Fruit fly (Drosophila melanogaster) whole organism, adult: Measurements from ENCODE around the gene strat.

ENCODE experiments used
- CG11617 ChIP-seq: fragments of 200-800 bp; sonication (Bioruptor generic); optimal IDR thresholded peaks from 2 replicates; lab custom pipeline; 2017; ENCODE audit warnings: mild to moderate bottlenecking, missing biosample characterization, missing genetic modification reagents, missing genetic modification characterization
- CG12768 ChIP-seq: fragments of 200-800 bp; sonication (Bioruptor generic); optimal IDR thresholded peaks from 2 replicates; lab custom pipeline; 2017; ENCODE audit warnings: missing biosample characterization, missing genetic modification characterization, mild to moderate bottlenecking, moderate library complexity, missing genetic modification reagents
- CG14711 ChIP-seq: fragments of 200-800 bp; sonication (Bioruptor generic); optimal IDR thresholded peaks from 2 replicates; lab custom pipeline; 2018; ENCODE audit warnings: missing biosample characterization, mild to moderate bottlenecking, missing genetic modification characterization, moderate library complexity
- CG1620 ChIP-seq: fragments of 200-800 bp; sonication (Bioruptor generic); optimal IDR thresholded peaks from 2 replicates; lab custom pipeline; 2016; ENCODE audit warnings: missing biosample characterization, missing genetic modification characterization
- CG33017 ChIP-seq: fragments of 200-800 bp; sonication (Bioruptor generic); optimal IDR thresholded peaks from 2 replicates; lab custom pipeline; 2018; ENCODE audit warnings: missing biosample characterization, mild to moderate bottlenecking, missing genetic modification characterization, moderate library complexity
- CG5204 ChIP-seq: fragments of 200-800 bp; sonication (Bioruptor generic); optimal IDR thresholded peaks from 2 replicates; lab custom pipeline; 2016; ENCODE audit warnings: missing biosample characterization, missing genetic modification characterization
- CG7045 ChIP-seq: fragments of 200-800 bp; sonication (Bioruptor generic); optimal IDR thresholded peaks from 2 replicates; lab custom pipeline; 2017; ENCODE audit warnings: missing biosample characterization, mild to moderate bottlenecking, missing genetic modification characterization
- CG7101 ChIP-seq: fragments of 200-800 bp; sonication (Bioruptor generic); optimal IDR thresholded peaks from 2 replicates; lab custom pipeline; 2018; ENCODE audit warnings: missing biosample characterization, mild to moderate bottlenecking, missing genetic modification characterization, moderate library complexity
- Clk ChIP-seq: fragments of 200-800 bp; sonication (Bioruptor generic); optimal IDR thresholded peaks from 2 replicates; lab custom pipeline; 2017; ENCODE audit warnings: missing biosample characterization, missing genetic modification characterization
- Crg-1 ChIP-seq: fragments of 200-800 bp; sonication (Bioruptor generic); optimal IDR thresholded peaks from 2 replicates; lab custom pipeline; 2016; ENCODE audit warnings: missing biosample characterization, missing genetic modification characterization
- Hr96 ChIP-seq: fragments of 200-800 bp; sonication (Bioruptor generic); optimal IDR thresholded peaks from 2 replicates; lab custom pipeline; 2016; ENCODE audit warnings: missing biosample characterization, missing genetic modification characterization
- Mnt ChIP-seq: fragments of 200-800 bp; sonication (Bioruptor generic); optimal IDR thresholded peaks from 2 replicates; lab custom pipeline; 2016; ENCODE audit warnings: missing biosample characterization, mild to moderate bottlenecking, missing genetic modification characterization
- bab1 ChIP-seq: fragments of 200-800 bp; sonication (Bioruptor generic); optimal IDR thresholded peaks from 3 replicates; lab custom pipeline; 2019; ENCODE audit warnings: missing biosample characterization, mild to moderate bottlenecking, missing genetic modification characterization, moderate library complexity
- cic ChIP-seq: fragments of 200-800 bp; sonication (Bioruptor generic); optimal IDR thresholded peaks from 2 replicates; lab custom pipeline; 2017; ENCODE audit warnings: missing biosample characterization, mild to moderate bottlenecking, missing genetic modification characterization, moderate library complexity
- cnc ChIP-seq, 2 experiments: fragments of >200 bp; optimal IDR thresholded peaks; 2 replicates each; lab custom pipeline; 2017
- kay ChIP-seq: fragments of 200-800 bp; sonication (Bioruptor generic); peaks from one replicate; lab custom pipeline; 2016; ENCODE audit warnings: missing biosample characterization, missing genetic modification characterization, borderline replicate concordance
- ovo ChIP-seq: fragments of 200-800 bp; sonication (Bioruptor generic); optimal IDR thresholded peaks from 2 replicates; lab custom pipeline; 2016; ENCODE audit warnings: missing biosample characterization, missing genetic modification characterization
- pad ChIP-seq: fragments of 200-800 bp; sonication (Bioruptor generic); optimal IDR thresholded peaks from 3 replicates; lab custom pipeline; 2017; ENCODE audit warnings: missing biosample characterization, missing genetic modification characterization, mild to moderate bottlenecking, moderate library complexity, missing genetic modification reagents
- tj ChIP-seq: fragments of 200-800 bp; sonication (Bioruptor generic); optimal IDR thresholded peaks from 3 replicates; lab custom pipeline; 2017; ENCODE audit warnings: missing biosample characterization, mild to moderate bottlenecking, missing genetic modification characterization, moderate library complexity
- toe ChIP-seq: fragments of 200-800 bp; sonication (Bioruptor generic); optimal IDR thresholded peaks from 2 replicates; lab custom pipeline; 2016; ENCODE audit warnings: missing biosample characterization, missing genetic modification characterization

strat gene

dm6 chr2L:8279400-8280065 is 40.6 kb upstream of the strat start:
- TF ChIP-seq toe (GFP tag; lab: Kevin White, UChicago) (no peak), CG14711 (tag; lab: Kevin White, UChicago) (no peak), CG7045 (no peak), kay (GFP tag; lab: Kevin White, UChicago) (no peak), CG11617 (no peak), Hr96 (GFP tag; lab: Kevin White, UChicago) (no peak)

dm6 chr2L:8280225-8280624 is 39.9 kb upstream of the strat start:
- TF ChIP-seq pad (GFP tag; lab: Kevin White, UChicago), result no peak
- no peak for TF ChIP-seq CG11617
- no peak for TF ChIP-seq Hr96 (GFP tag; lab: Kevin White, UChicago)
- TF ChIP-seq CG7101 (tag; lab: Kevin White, UChicago), result no peak
- TF ChIP-seq CG12768, result no peak
- no peak for TF ChIP-seq CG5204 (GFP tag; lab: Kevin White, UChicago)
- no peak for TF ChIP-seq toe (GFP tag; lab: Kevin White, UChicago)
- TF ChIP-seq CG7045, result no peak
- no peak for TF ChIP-seq kay (GFP tag; lab: Kevin White, UChicago)
- TF ChIP-seq CG14711 (tag; lab: Kevin White, UChicago), result no peak
- no peak for TF ChIP-seq tj (GFP tag; lab: Kevin White, UChicago)
- no peak for TF ChIP-seq Clk (GFP tag; lab: Kevin White, UChicago)
- TF ChIP-seq bab1 (GFP tag; lab: Kevin White, UChicago), result no peak
- no peak for TF ChIP-seq CG1620 (GFP tag; lab: Kevin White, UChicago)
- no peak for TF ChIP-seq CG33017 (tag; lab: Kevin White, UChicago)
- TF ChIP-seq Mnt (GFP tag; lab: Kevin White, UChicago), result no peak
- TF ChIP-seq Crg-1 (GFP tag; lab: Kevin White, UChicago), result no peak
- no peak for TF ChIP-seq cic (GFP tag; lab: Kevin White, UChicago)
- TF ChIP-seq cnc (optimal IDR thresholded peaks at IDR 0.05; lab: Kevin White, UChicago), result no peak

- no peak for TF ChIP-seq Clk (GFP tag; lab: Kevin White, UChicago)
- TF ChIP-seq CG7101 (tag; lab: Kevin White, UChicago), result no peak
- no peak for TF ChIP-seq CG11617
- no peak for TF ChIP-seq kay (GFP tag; lab: Kevin White, UChicago)
Observed at dm6 chr2L:8281872-8282271, 38.3 kb upstream of the strat start.

- no peak for TF ChIP-seq Hr96 (GFP tag; lab: Kevin White, UChicago)
- TF ChIP-seq ovo, result no peak
- TF ChIP-seq CG33017 (tag; lab: Kevin White, UChicago), result no peak
- TF ChIP-seq cnc (optimal IDR thresholded peaks at IDR 0.05; lab: Kevin White, UChicago), result no peak
- TF ChIP-seq CG14711 (tag; lab: Kevin White, UChicago), result no peak
- TF ChIP-seq CG12768, result no peak
- TF ChIP-seq Clk (GFP tag; lab: Kevin White, UChicago), result no peak
- no peak for TF ChIP-seq Mnt (GFP tag; lab: Kevin White, UChicago)
- no peak for TF ChIP-seq toe (GFP tag; lab: Kevin White, UChicago)
- no peak for TF ChIP-seq cic (GFP tag; lab: Kevin White, UChicago)
- TF ChIP-seq CG11617, result no peak
- no peak for TF ChIP-seq CG1620 (GFP tag; lab: Kevin White, UChicago)
- no peak for TF ChIP-seq CG7045
Observed at dm6 chr2L:8284913-8285619, 35.1 kb upstream of the strat start.

dm6 chr2L:8286595-8286994 is 33.5 kb upstream of the strat start:
- no peak for TF ChIP-seq cic (GFP tag; lab: Kevin White, UChicago)
- no peak for TF ChIP-seq bab1 (GFP tag; lab: Kevin White, UChicago)
- no peak for TF ChIP-seq cnc (optimal IDR thresholded peaks at IDR 0.05; lab: Kevin White, UChicago)
- no peak for TF ChIP-seq CG33017 (tag; lab: Kevin White, UChicago)
- no peak for TF ChIP-seq Clk (GFP tag; lab: Kevin White, UChicago)
- TF ChIP-seq ovo, result no peak
- TF ChIP-seq CG5204 (GFP tag; lab: Kevin White, UChicago), result no peak
- no peak for TF ChIP-seq CG7045
- TF ChIP-seq tj (GFP tag; lab: Kevin White, UChicago), result no peak
- no peak for TF ChIP-seq kay (GFP tag; lab: Kevin White, UChicago)
- no peak for TF ChIP-seq CG7101 (tag; lab: Kevin White, UChicago)
- TF ChIP-seq CG11617, result no peak
- no peak for TF ChIP-seq CG12768
- TF ChIP-seq CG1620 (GFP tag; lab: Kevin White, UChicago), result no peak
- TF ChIP-seq Hr96 (GFP tag; lab: Kevin White, UChicago), result no peak
- no peak for TF ChIP-seq Crg-1 (GFP tag; lab: Kevin White, UChicago)

- TF ChIP-seq CG33017 (tag; lab: Kevin White, UChicago) (no peak), Mnt (GFP tag; lab: Kevin White, UChicago) (no peak)
Observed at dm6 chr2L:8288087-8288486, 32.0 kb upstream of the strat start.
